Worm (Caenorhabditis elegans) whole organism, L4 larva: Measurements from ENCODE around the gene K09E9.3.

Experiments used
- aly-2 ChIP-seq: sonication (generic microtip); optimal IDR thresholded peaks from 2 replicates; lab custom pipeline; 2018; ENCODE audit warnings: missing biosample characterization, missing genetic modification characterization
- daf-19 ChIP-seq: fragments of 200-800 bp; sonication (Bioruptor generic); conservative IDR thresholded peaks from 2 replicates; pipeline ENCODE4 v1.3.6; 2022; ENCODE audit warnings: missing genetic modification characterization, missing compliant biosample characterization
- nhr-10 ChIP-seq: fragments of 150-350 bp; optimal IDR thresholded peaks from 2 replicates; lab custom pipeline; 2014; ENCODE audit warnings: missing biosample characterization, missing genetic modification characterization
- nhr-237 ChIP-seq: sonication (generic microtip); optimal IDR thresholded peaks from 2 replicates; lab custom pipeline; 2017; ENCODE audit warnings: missing biosample characterization, missing genetic modification characterization
- unc-62 ChIP-seq, 3 experiments: fragments of 150-350 bp in 1 of 3; sonication (generic microtip); optimal IDR thresholded peaks in 2 of 3; peaks in 1 of 3; 1 replicate in 1 of 3; 2 replicates in 2 of 3; lab custom pipeline; 2014 to 2017; ENCODE audit warnings: missing biosample characterization in 3 of 3, missing genetic modification characterization in 3 of 3, missing genetic modification reagents in 3 of 3, missing genotype in 1 of 3
- vab-7 ChIP-seq: fragments of 200-800 bp; sonication (Bioruptor generic); IDR thresholded peaks from 2 replicates; pipeline ENCODE4 v1.3.6; 2022; ENCODE audit warnings: missing genetic modification reagents, missing genetic modification characterization, missing compliant biosample characterization

DNA sequence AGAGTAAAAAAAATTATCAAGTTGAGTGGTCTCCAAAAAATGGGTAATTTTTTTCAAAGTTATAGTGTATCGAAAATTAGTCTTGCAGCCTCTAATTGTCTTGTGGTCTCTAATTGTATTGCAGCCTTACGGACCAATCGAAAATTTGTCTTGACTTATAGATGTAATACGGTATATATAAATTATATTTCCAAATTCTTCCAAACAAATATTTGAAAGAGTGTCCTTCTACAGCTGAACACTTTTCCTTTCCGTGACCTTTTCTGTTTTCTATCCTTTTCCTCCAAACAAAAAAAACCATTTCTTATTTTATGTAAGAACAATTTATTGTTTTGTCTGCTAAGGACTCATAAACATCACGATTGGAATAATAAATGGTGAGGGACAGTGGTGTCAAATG lies 27.0 kb upstream of the K09E9.3 start, which contains the start of gene K09E9.7:
- TF ChIP-seq unc-62 (GFP tag; optimal IDR thresholded peaks at IDR 0.05 in 1 of 2; lab: Kevin White, UChicago) (no peak), unc-62 (tag; optimal IDR thresholded peaks at IDR 0.05; lab: Kevin White, UChicago) (no peak), nhr-10 (tag; lab: Kevin White, UChicago) (no peak), vab-7 (no peak), daf-19 (GFP tag; lab: Robert Waterston, UW) (no peak), nhr-237 (tag; lab: Kevin White, UChicago) (no peak), aly-2 (tag; lab: Kevin White, UChicago) (no peak)
